Worm (Caenorhabditis elegans): ENCODE measurements around the gene B0507.5.

The B0507.5 gene

DNA sequence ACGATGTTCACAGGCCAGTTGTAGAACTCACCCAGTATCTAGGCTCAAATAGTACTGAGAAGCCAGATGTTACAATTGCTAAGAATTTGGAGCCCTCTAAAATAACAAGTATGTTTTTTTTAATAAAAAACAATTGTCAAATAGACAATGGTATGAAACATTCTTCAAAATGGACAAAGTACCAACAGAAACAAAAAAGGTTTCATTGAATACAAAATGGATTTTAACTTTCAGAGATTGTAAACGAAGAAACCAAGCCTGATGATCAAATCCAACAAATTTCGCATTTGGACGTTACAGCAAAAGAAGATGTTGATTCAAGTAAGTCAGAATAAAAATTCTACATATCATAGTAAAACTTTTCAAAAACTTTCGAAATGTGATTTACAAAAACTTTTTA lies 26.4 kb upstream of the B0507.5 start, which contains the start of gene ZC196.9:
ZC196.9 (minus strand) TSS at position 101 of the 400 bp plus-strand sequence.
- TF ChIP-seq ceh-82 (tag; optimal IDR thresholded peaks at IDR 0.05), result no peak
- no peak for TF ChIP-seq sma-3 (GFP tag; optimal IDR thresholded peaks at IDR 0.05)
- TF ChIP-seq gmeb-1 (tag; optimal IDR thresholded peaks at IDR 0.05), result no peak
- TF ChIP-seq mbf-1 (tag; optimal IDR thresholded peaks at IDR 0.05), result no peak
- no peak for TF ChIP-seq elt-3 (tag; optimal IDR thresholded peaks at IDR 0.05)
- TF ChIP-seq R02D3.7 (tag; optimal IDR thresholded peaks at IDR 0.05), result no peak
- TF ChIP-seq nhr-129 (tag; optimal IDR thresholded peaks at IDR 0.05), result no peak
- TF ChIP-seq fos-1 (tag; optimal IDR thresholded peaks at IDR 0.05), result no peak
- TF ChIP-seq egl-27 (tag; optimal IDR thresholded peaks at IDR 0.05), result no peak

- TF ChIP-seq skn-1 (tag; optimal IDR thresholded peaks at IDR 0.05), result no peak
- TF ChIP-seq elt-1 (tag; optimal IDR thresholded peaks at IDR 0.05), result no peak
- TF ChIP-seq fos-1 (tag; optimal IDR thresholded peaks at IDR 0.05), result no peak
- TF ChIP-seq sma-3 (GFP tag; optimal IDR thresholded peaks at IDR 0.05), result no peak
- no peak for TF ChIP-seq mbf-1 (tag; optimal IDR thresholded peaks at IDR 0.05)
- no peak for TF ChIP-seq nhr-25 (tag; optimal IDR thresholded peaks at IDR 0.05)
- TF ChIP-seq ceh-16 (tag; optimal IDR thresholded peaks at IDR 0.05), result no peak
- no peak for TF ChIP-seq ZK546.5 (tag; optimal IDR thresholded peaks at IDR 0.05)
- TF ChIP-seq mdl-1 (tag; optimal IDR thresholded peaks at IDR 0.05), result no peak
- no peak for TF ChIP-seq aly-2 (tag; optimal IDR thresholded peaks at IDR 0.05)
- no peak for TF ChIP-seq zag-1 (tag; optimal IDR thresholded peaks at IDR 0.05)
- no peak for TF ChIP-seq ztf-4 (tag; optimal IDR thresholded peaks at IDR 0.05)
- TF ChIP-seq lin-39 (tag; optimal IDR thresholded peaks at IDR 0.05), result no peak
- TF ChIP-seq mab-5 (tag; optimal IDR thresholded peaks at IDR 0.05), result no peak
Measured at ce11 chrV:8729100-8729499, 24.4 kb upstream of the B0507.5 start, which contains the start of gene ZC196.5. Gene ZC196.5, plus strand, starts transcription at chrV:8729400.

- TF ChIP-seq lsy-2 (tag; optimal IDR thresholded peaks at IDR 0.05) (no peak), fos-1 (tag; optimal IDR thresholded peaks at IDR 0.05) (peak; percentile 20)
Measured at ce11 chrV:8730991-8731390, 22.5 kb upstream of the B0507.5 start.

- TF ChIP-seq fos-1 (tag; optimal IDR thresholded peaks at IDR 0.05) (peak; percentile 45), F13H6.1 (tag; optimal IDR thresholded peaks at IDR 0.05) (no peak)
Measured at ce11 chrV:8732934-8733333, 20.6 kb upstream of the B0507.5 start, which contains the start of gene ZC196.4. Gene ZC196.4, plus strand, starts transcription at chrV:8733106.

ce11 chrV:8736369-8736768 lies 17.1 kb upstream of the B0507.5 start, which contains the start of gene ZC196.3:
Gene ZC196.3, plus strand, starts transcription at chrV:8736669.
- TF ChIP-seq fos-1 (tag; optimal IDR thresholded peaks at IDR 0.05), result no peak
- no peak for TF ChIP-seq nhr-21 (tag; optimal IDR thresholded peaks at IDR 0.05)
- no peak for TF ChIP-seq ama-1 (optimal IDR thresholded peaks at IDR 0.05)
- TF ChIP-seq unc-39 (tag; optimal IDR thresholded peaks at IDR 0.05), result no peak
- TF ChIP-seq nhr-11 (tag; optimal IDR thresholded peaks at IDR 0.05), result no peak
- TF ChIP-seq ZK546.5 (tag; optimal IDR thresholded peaks at IDR 0.05), result no peak
- TF ChIP-seq blmp-1 (tag; optimal IDR thresholded peaks at IDR 0.05; ENCODE audit: insufficient read depth), result no peak
- TF ChIP-seq lsy-2 (tag; optimal IDR thresholded peaks at IDR 0.05), result no peak
- no peak for TF ChIP-seq sem-4 (tag; optimal IDR thresholded peaks at IDR 0.05)
- TF ChIP-seq lin-39 (tag; optimal IDR thresholded peaks at IDR 0.05), result no peak
- no peak for TF ChIP-seq lin-11 (tag; optimal IDR thresholded peaks at IDR 0.05)
- no peak for TF ChIP-seq lin-13 (GFP tag; optimal IDR thresholded peaks at IDR 0.05)
- no peak for TF ChIP-seq nhr-12 (tag; optimal IDR thresholded peaks at IDR 0.05)
- no peak for TF ChIP-seq ztf-11 (tag; optimal IDR thresholded peaks at IDR 0.05)
- no peak for TF ChIP-seq ztf-4 (tag; optimal IDR thresholded peaks at IDR 0.05)
- TF ChIP-seq snpc-4 (tag; optimal IDR thresholded peaks at IDR 0.05), result no peak
- no peak for TF ChIP-seq F13H6.1 (tag; optimal IDR thresholded peaks at IDR 0.05)
- TF ChIP-seq alr-1 (tag; optimal IDR thresholded peaks at IDR 0.05), result no peak
- TF ChIP-seq mbf-1 (tag; optimal IDR thresholded peaks at IDR 0.05), result no peak

DNA sequence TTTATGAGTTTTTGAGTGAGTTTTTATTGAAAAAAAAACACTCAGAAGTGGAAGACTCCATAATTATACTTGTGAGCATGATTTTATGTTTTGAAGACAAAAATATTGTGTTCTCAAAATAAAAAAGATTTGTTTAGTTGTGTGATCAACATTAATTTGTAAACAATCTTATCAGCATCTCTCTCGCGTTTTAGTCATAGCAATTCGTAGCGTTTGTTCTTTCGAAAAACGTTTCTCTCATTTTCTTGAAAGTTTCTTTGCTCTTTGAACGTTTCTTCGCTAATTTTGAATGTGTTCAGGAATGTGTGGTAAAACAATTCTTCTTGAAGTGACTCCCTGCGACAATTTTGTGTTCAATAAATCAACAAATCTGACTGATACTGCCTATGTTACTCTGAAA lies 14.4 kb upstream of the B0507.5 start, which contains the start of gene ZC196.2:
ZC196.2 (plus strand) TSS at position 301 of the 400 bp plus-strand sequence.
- no peak for TF ChIP-seq sem-4 (tag; optimal IDR thresholded peaks at IDR 0.05)

Measured in whole organism, L2 larva.